Worm (Caenorhabditis elegans): ENCODE results near the gene T13H5.8.

- TF ChIP-seq ZK546.5 (tag; optimal IDR thresholded peaks at IDR 0.05): no peak
- peak in 1 of 2 experiments; percentile 87 for TF ChIP-seq unc-62 (GFP tag; optimal IDR thresholded peaks at IDR 0.05 in 1 of 2)
- TF ChIP-seq unc-62 (tag; optimal IDR thresholded peaks at IDR 0.05): no peak
- no peak for TF ChIP-seq Y5F2A.4 (GFP tag; optimal IDR thresholded peaks at IDR 0.05)
- no peak for TF ChIP-seq cey-2 (tag; optimal IDR thresholded peaks at IDR 0.05; ENCODE audit: borderline replicate concordance, insufficient read depth)
- no peak for TF ChIP-seq snpc-4 (tag; optimal IDR thresholded peaks at IDR 0.05)
- no peak for TF ChIP-seq mdl-1 (tag; optimal IDR thresholded peaks at IDR 0.05)
- no peak for TF ChIP-seq ctbp-1 (GFP tag; IDR thresholded peaks at IDR 0.05)
- TF ChIP-seq Y75B8A.6 (GFP tag; IDR thresholded peaks at IDR 0.05): no peak
Observed at ce11 chrII:8506759-8507158, 11.6 kb upstream of the T13H5.8 start.
